Fruit fly (Drosophila melanogaster) whole organism, larva: Measurements from ENCODE around the gene MESK4.
"Not testable (repeated sequence)": the region's sequence is repeated elsewhere in the genome, so short reads cannot be mapped to it uniquely, and the experiment has no call there.

Source experiments
- noc ChIP-seq: fragments of 200-800 bp; sonication (Bioruptor generic); optimal IDR thresholded peaks from 3 replicates; lab custom pipeline; 2019; ENCODE audit warnings: missing biosample characterization, mild to moderate bottlenecking, missing genetic modification characterization, moderate library complexity

Gene MESK4

DNA sequence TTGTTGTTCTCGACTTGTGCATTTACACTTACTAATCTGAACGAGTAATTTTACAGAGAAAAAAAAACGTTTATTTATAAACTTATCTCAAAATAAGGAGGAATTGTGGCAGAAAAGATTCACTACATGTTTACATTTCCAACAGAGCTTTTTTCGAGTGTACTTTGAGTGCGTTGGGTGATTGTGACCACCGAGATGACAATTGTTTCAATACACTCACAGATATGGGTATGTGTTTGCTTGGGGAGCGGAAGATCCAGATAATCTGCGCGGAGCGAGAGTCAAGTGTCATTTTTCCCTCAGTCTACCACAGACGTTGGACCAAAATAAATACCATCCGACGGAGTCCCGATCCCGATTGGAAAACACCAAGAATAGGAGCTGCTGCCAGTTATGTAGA, at the start of gene MESK4:
Gene MESK4 (plus strand): TSS at position 301 of the 400 bp plus-strand sequence.
- not testable (repeated sequence) for TF ChIP-seq noc (tag; lab: Kevin White, UChicago)

DNA sequence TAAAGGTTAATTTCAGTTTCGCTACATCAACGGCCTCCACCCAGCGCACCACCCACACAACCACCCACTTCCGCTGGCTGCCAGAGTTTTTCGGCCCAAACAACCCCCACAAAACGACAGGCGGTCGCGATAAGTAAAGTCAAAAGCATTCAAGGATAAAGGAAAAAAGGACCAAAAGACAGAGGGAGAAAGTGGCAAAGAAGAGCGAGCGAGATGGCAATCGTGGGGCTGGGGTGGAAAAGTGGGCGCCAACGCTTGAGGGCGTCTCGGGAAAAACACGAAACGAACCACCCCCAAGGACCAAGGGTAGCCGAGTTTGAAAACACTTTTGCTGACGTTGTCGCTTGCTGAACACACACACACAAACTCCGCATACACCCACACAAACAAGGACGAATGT, 48.1 kb upstream of the MESK4 start:
- no peak for TF ChIP-seq noc (tag; lab: Kevin White, UChicago)

DNA sequence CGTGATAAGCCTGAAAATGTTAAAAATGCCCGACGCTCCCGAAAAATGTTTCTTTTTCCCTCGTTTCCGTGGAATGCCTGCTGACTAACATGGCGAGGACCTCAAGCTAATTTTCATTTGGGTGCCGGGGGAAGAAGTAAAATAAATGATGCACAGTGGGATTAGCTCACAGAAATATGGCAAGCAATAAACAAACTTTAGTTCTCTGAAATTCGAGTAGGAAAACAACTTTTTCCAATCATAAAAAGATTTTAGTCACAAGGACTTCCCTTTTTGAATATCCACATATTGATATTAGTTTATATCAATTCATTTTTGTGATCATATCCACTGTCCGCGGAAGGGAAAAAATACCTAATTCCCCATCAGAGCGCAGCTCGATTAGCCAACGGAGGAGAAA, 47.3 kb upstream of the MESK4 start:
- TF ChIP-seq noc (tag; lab: Kevin White, UChicago), result no peak

DNA sequence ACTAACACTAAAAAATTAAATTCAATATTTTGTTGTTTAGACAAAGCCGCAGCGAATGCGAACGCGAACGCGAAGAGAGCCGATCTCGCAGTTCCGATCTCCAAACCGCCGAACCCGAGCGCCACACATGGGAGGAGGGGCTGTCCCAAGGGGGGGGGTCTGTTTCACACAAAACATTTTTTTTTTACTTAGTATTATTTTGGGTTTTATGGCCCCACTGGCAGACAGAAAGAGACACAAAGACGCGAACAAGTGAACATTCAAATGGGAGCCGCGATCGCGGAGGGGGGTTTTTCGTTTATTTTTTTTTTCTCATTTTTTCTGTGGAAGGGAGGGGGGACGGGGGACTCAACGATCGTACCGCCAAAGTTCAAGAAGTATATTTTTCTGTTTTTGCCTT, 44.3 kb upstream of the MESK4 start:
- TF ChIP-seq noc (tag; lab: Kevin White, UChicago), result no peak

DNA sequence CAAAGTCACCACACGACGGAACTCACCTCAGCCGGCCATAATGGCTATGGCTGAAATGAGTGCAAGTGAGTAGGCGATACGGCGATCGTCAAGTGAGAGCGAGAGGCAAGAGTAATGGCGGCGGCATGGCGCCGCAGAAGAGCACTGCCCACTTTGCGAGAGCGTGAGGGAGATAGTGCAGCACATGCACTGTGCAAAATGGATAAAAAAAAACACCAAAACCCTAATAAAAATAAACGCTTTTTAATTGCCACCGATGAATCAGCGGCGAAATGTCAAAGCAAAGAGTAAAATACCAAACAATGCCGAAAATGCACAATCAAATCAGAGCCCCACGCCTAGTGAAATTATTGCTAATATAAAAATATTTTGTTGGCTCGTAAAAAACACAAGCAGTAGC, 39.9 kb upstream of the MESK4 start:
- TF ChIP-seq noc (tag; lab: Kevin White, UChicago), result no peak

DNA sequence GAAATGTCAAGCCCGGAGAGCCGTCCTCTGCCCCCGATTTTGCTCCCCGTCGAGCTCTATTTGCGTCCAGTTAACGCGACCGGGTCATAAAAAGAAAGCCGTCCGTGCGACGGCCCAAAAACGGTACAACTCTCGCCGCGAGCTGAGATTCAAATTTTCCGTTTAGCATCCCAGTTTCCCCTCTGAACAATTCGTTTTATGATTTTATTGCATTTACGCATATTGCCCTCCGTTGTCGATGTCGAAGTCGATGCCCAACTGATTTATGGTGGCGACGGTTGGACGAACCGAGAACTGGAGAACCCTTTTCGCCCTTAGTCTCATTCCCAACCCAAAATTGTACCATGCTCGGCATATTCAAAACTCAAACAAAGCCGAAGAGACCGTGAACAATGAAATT, 37.2 kb upstream of the MESK4 start:
- no peak for TF ChIP-seq noc (tag; lab: Kevin White, UChicago)

DNA sequence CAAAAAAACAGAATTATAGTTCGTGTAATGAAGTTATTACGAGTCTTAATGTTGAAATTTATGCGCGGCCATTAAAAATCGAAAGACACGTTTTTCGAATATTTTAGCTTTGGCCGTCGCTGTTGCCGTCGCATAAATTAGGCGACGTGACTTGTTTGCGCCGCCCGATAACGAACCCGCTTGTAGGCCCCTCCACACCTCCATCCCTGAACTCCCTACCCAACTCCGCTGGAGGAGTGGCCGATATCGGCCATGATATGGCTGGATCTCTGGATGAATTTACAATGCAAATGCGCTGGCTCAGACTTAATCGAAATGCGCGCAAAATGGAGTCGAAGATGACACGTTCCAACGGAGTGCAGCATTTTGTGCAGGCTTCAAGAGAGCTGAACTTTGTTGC, 34.2 kb upstream of the MESK4 start:
- no peak for TF ChIP-seq noc (tag; lab: Kevin White, UChicago)

DNA sequence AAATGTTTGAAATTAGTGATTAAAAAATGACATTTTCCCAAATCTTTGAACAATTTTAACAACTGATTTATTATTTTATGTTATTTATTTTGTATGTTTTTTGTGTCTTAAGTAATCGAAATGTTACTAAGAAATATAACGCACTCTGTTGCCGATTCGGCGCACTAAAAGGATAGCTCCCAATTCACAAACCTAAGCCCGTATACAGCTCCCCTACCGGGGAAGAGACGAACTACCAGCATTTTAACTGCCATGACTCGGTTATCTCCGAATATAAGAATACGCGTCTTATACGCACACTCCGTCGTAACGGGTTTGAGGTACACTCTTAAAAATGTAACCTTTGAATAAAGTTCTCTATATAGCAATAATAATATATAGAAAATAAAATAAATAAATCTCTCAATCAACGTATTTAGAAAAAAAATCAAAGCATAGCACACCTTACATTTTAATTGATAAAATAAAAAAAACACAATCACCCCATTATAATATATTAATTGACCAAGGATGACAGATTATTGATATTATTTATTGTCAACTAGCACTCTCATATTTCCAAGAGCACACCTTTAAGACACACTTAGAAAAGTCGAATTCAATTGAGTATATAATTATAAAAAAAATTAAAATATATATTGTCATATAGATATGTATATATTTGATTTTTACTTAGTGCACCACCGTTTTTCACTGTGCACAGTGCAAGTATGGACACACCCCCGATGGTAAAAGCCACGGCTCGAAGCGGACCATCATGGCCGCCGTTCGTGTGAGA, 30.7 kb upstream of the MESK4 start:
- peak; percentile 32 for TF ChIP-seq noc (tag; lab: Kevin White, UChicago)

DNA sequence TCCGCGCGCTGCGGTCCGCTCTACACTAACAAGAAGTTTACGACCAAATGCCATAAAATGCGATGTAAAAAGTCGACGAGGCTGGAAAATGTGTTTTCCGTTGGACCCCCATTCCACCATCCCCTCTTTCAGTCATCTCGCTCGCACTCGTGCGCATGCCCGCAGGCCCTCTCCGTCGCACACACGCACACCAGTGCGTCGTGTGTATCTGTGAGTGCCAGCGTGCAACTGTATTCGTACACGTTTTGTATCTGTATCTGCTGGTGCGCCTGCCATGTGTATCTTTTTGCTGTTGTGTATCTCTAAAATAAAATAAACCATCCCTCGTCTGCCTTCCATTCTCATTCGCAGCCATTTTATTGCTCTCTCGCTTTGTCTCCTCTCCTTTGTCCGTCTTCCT, 28.4 kb upstream of the MESK4 start:
- TF ChIP-seq noc (tag; lab: Kevin White, UChicago), result no peak

DNA sequence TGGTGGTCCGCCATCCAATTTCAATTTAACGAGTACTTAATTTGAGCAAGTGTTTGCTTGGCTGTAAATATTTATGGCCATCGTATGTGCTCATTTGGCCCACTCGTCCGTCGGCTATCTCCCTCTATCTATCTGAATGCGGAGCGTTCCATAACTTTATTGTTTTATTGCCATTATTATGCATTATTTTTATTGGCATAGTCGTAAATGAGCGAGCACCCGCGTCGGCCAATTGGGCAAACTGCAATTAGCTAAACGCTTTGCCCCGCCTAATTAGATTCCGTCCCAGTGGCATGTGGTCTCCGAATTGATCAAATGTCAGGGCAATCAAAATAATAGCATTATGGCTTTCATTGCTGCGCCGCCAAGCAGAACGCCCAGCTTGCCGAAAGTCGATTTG, 26.3 kb upstream of the MESK4 start:
- no peak for TF ChIP-seq noc (tag; lab: Kevin White, UChicago)

DNA sequence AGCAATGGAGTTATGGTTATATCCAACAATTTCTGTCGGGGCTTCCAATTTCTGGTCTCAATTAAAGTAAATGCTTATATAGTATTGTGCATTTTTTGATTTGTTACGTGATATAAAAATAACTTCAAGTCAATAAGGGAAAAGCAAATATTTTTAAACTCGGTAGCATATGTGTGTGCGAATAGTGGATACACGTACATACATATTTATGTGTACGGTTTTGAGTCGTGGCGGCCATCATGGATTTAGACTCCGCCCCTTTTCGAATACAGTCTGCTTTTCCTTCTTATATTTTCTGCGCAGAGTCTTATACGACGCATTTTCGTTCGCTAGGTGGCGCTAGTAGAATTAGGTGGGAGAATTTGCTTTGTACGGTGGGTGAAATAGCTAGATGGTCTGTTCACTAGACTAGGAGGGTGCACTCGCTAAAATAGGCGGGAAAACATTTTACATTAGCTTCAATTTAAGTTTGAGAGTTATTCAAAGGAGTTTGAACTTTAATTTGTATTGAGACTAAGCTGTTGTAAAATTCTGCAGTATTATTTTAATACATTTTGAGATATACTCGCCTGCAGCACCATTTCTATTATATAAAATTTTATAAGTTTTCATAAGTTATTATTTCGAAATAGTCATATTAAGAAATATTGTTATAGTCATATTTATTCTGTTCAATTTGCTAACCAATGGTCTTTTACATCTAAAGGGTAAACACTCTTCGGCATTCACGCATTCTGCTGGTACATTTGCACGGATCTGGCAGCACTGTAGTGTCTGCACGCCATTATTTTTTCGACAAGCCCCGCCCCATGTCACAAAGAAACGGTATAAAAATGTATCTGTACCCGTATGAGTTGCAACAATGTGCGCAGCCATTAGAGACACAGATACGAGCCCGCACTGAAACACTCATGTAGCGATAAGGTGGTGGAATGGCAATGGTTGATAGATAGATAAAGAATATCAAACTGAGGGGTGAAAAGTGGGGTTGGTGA, 19.0 kb upstream of the MESK4 start:
- TF ChIP-seq noc (tag; lab: Kevin White, UChicago), result no peak

DNA sequence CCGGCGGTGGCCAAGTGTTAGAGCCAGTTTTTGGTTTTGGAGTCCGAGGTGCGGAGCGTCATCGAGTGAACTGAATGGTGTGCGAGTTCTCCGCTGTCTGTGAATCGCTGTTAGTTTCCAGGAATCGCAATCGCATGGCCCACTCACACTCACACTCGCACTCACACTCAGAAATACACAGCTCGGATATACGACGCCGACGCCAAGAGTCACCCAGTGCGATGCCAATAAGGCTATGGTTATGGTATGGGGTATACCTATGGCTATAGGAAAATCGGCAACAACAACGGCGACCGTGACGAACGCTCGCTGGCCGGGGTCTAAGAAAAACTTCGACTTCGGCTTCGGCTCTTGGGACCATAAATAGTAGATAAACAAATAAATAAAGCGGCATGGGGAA, 16.5 kb upstream of the MESK4 start, which contains the start of gene Abd-B:
Gene Abd-B (minus strand): TSS at position 101 of the 400 bp plus-strand sequence.
- no peak for TF ChIP-seq noc (tag; lab: Kevin White, UChicago)

DNA sequence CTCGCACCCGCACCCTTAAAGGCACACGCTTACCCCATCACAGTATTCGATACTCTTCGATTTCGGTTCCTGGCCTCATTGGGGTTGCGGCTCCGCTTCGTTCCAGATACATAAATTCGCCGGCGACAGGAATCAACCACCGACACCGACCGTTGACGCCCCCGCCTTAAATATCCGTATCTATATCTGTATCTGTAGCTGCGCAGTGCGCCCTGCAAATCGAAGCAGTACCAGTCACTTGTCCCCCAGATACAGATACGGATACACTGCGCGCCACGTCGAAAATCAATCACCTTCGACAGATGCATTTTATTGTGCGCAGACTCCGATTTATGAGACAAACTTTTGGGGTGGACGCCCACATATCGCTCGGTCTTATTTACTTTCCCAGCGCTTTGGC, 16.0 kb upstream of the MESK4 start:
- no peak for TF ChIP-seq noc (tag; lab: Kevin White, UChicago)

DNA sequence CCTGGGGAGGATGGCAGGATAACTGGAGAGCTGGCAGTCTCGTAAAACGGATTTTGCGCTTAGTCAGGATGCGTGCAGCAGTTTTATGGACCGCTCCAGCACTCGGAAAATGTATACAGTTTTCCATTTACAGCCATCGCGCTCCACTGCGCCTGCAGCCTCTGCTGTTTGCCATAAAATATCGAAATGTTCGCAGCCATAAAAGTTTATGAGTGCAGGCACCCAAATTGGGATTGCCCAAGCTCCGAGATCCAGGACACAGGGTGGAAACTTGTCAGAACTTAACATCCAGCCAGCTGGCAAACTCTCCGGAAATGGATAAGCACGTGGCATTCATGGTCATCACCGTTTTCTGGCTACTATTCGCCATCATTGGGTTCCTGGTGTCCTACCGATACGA, 13.7 kb upstream of the MESK4 start, which contains the start of gene VhaM9.7-d:
Gene VhaM9.7-d (plus strand): TSS at position 301 of the 400 bp plus-strand sequence.
- no peak for TF ChIP-seq noc (tag; lab: Kevin White, UChicago)

DNA sequence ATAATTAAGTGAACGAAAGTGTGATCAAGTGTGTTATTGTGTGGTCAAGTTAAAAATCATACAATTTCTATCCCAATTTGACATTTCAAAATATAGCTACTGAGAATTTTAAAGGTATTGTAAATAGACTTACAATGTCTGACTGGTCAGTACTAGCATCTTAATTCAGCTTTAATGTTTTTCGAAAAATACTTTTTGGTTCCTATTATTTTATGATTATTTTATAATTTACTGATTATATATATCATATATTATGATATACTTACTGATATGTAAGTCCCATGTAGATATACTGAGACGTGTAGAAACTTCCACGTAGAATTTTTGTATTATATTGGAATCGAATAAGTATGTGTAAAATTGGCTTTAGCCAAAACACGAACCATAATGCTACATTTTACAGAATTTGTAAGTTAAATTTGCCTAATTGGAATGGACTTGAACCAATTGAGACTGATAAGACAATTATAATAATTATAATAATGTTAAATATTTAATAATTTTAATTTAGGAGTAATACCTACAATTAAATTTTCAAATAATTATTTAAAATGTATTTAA, 10.8 kb upstream of the MESK4 start, which contains the start of gene Actn3:
Gene Actn3 (minus strand): TSS at position 51 of the 561 bp plus-strand sequence.
- TF ChIP-seq noc (tag; lab: Kevin White, UChicago), result no peak
